Worm (Caenorhabditis elegans): Measurements from ENCODE around the gene srh-149.

ce11 chrV:15879508-15879907 lies 38.5 kb upstream of the srh-149 start, which contains the start of gene nhr-84:
- TF ChIP-seq W03F9.2 (tag; optimal IDR thresholded peaks at IDR 0.05) (no peak), him-1 (tag; optimal IDR thresholded peaks at IDR 0.05) (no peak), dao-5 (tag; optimal IDR thresholded peaks at IDR 0.05) (no peak)
